Fruit fly (Drosophila melanogaster): ENCODE measurements around the gene Jon25Bii.
A peak's percentile ranks its signal among the peaks of the same experiment; 100 is the strongest.

Jon25Bii gene

dm6 chr2L:4945300-4945699 lies 7.6 kb downstream of the Jon25Bii start, which contains the start of the genes mRpL24 and betaggt-I (continued):
- peak; percentile 53 for TF ChIP-seq fd64A (GFP tag; optimal IDR thresholded peaks at IDR 0.05)
- TF ChIP-seq CG34224 (GFP tag; IDR thresholded peaks at IDR 0.05; ENCODE audit: partially characterized antibody), result no peak
- TF ChIP-seq Atf-2 (GFP tag; optimal IDR thresholded peaks at IDR 0.05), result peak; percentile 50
- TF ChIP-seq CG8359 (GFP tag; optimal IDR thresholded peaks at IDR 0.05; ENCODE audit: borderline replicate concordance), result peak; percentile 77
- TF ChIP-seq CG17328 (GFP tag; IDR thresholded peaks at IDR 0.05), result peak; percentile 98
- peak in 1 of 3 experiments; percentile 96 for TF ChIP-seq lola (GFP tag; optimal IDR thresholded peaks at IDR 0.05)
- TF ChIP-seq jing (GFP tag; optimal IDR thresholded peaks at IDR 0.05), result peak; percentile 75
- peak; percentile 89 for TF ChIP-seq pho (GFP tag; optimal IDR thresholded peaks at IDR 0.05)
- TF ChIP-seq Camta (GFP tag; optimal IDR thresholded peaks at IDR 0.05), result peak; percentile 68
- peak; percentile 44 for TF ChIP-seq da (GFP tag; optimal IDR thresholded peaks at IDR 0.05)
- TF ChIP-seq CG2120 (GFP tag; optimal IDR thresholded peaks at IDR 0.05), result peak; percentile 96
- TF ChIP-seq D (optimal IDR thresholded peaks at IDR 0.05), result no peak
- peak; percentile 90 for TF ChIP-seq D (GFP tag; optimal IDR thresholded peaks at IDR 0.05)
- TF ChIP-seq ssp (GFP tag; IDR thresholded peaks at IDR 0.05), result peak; percentile 88
- peak; percentile 83 for TF ChIP-seq CG11560 (tag; IDR thresholded peaks at IDR 0.05)
- peak; percentile 97 for TF ChIP-seq bcd (GFP tag; optimal IDR thresholded peaks at IDR 0.05)
- peak; percentile 97 for TF ChIP-seq Hmr (GFP tag; optimal IDR thresholded peaks at IDR 0.05)
- peak; percentile 85 for TF ChIP-seq Taf1 (GFP tag; IDR thresholded peaks at IDR 0.05)
- no peak for TF ChIP-seq prd (optimal IDR thresholded peaks at IDR 0.05)
- peak; percentile 97 for TF ChIP-seq prd (GFP tag; IDR thresholded peaks at IDR 0.05)
- TF ChIP-seq CG1602 (GFP tag; optimal IDR thresholded peaks at IDR 0.05), result peak; percentile 96
- TF ChIP-seq Meics (GFP tag; optimal IDR thresholded peaks at IDR 0.05), result peak; percentile 96
- TF ChIP-seq dm (GFP tag; optimal IDR thresholded peaks at IDR 0.05), result peak; percentile 67
- TF ChIP-seq CG30403 (GFP tag; optimal IDR thresholded peaks at IDR 0.05), result peak; percentile 98
- peak; percentile 97 for TF ChIP-seq CG17359 (tag; optimal IDR thresholded peaks at IDR 0.05)
- TF ChIP-seq Ets97D (GFP tag; optimal IDR thresholded peaks at IDR 0.05), result peak; percentile 61
- peak; percentile 89 for TF ChIP-seq bowl (GFP tag; IDR thresholded peaks at IDR 0.05)
- peak; percentile 81 for TF ChIP-seq Deaf1 (tag; optimal IDR thresholded peaks at IDR 0.05)
- TF ChIP-seq fu2 (GFP tag; optimal IDR thresholded peaks at IDR 0.05), result peak; percentile 58
- peak; percentile 93 for TF ChIP-seq twi (tag; optimal IDR thresholded peaks at IDR 0.05)
- TF ChIP-seq NC2α (GFP tag; optimal IDR thresholded peaks at IDR 0.05), result peak; percentile 50
- peak; percentile 92 for TF ChIP-seq CrebB (tag; optimal IDR thresholded peaks at IDR 0.05)
- no peak for TF ChIP-seq Opbp (GFP tag; IDR thresholded peaks at IDR 0.05; ENCODE audit: partially characterized antibody)
- TF ChIP-seq Max (GFP tag; optimal IDR thresholded peaks at IDR 0.05), result peak; percentile 94
- TF ChIP-seq phol (tag; optimal IDR thresholded peaks at IDR 0.05), result peak; percentile 98
- TF ChIP-seq sr (GFP tag; IDR thresholded peaks at IDR 0.05), result peak; percentile 75
- peak; percentile 35 for TF ChIP-seq NK7.1 (GFP tag; optimal IDR thresholded peaks at IDR 0.05)
- TF ChIP-seq CG15011 (GFP tag; optimal IDR thresholded peaks at IDR 0.05), result peak; percentile 90
- no peak for TF ChIP-seq Lpt (GFP tag; optimal IDR thresholded peaks at IDR 0.05)
- peak; percentile 91 for TF ChIP-seq CG31388 (GFP tag; optimal IDR thresholded peaks at IDR 0.05)
- TF ChIP-seq Nf-YB (GFP tag; optimal IDR thresholded peaks at IDR 0.05), result peak; percentile 86
- TF ChIP-seq grau (tag; optimal IDR thresholded peaks at IDR 0.05), result peak; percentile 97
- peak; percentile 44 for TF ChIP-seq pfk (GFP tag; optimal IDR thresholded peaks at IDR 0.05)
- TF ChIP-seq CG18476 (GFP tag; optimal IDR thresholded peaks at IDR 0.05), result peak; percentile 92
- TF ChIP-seq gsb (GFP tag; IDR thresholded peaks at IDR 0.05), result peak; percentile 92
- no peak for TF ChIP-seq Tbp (GFP tag; optimal IDR thresholded peaks at IDR 0.05)
- peak; percentile 66 for TF ChIP-seq CG33213 (GFP tag; optimal IDR thresholded peaks at IDR 0.05)
- peak; percentile 81 for TF ChIP-seq CG10321 (GFP tag; IDR thresholded peaks at IDR 0.05)
- TF ChIP-seq run (tag; optimal IDR thresholded peaks at IDR 0.05), result peak; percentile 88
- TF ChIP-seq gem (tag; optimal IDR thresholded peaks at IDR 0.05), result peak; percentile 99
- TF ChIP-seq rib (GFP tag; IDR thresholded peaks at IDR 0.05), result peak; percentile 92
- TF ChIP-seq maf-S (GFP tag; optimal IDR thresholded peaks at IDR 0.05), result peak; percentile 80

Data from whole organism, embryonic.